Fruit fly (Drosophila melanogaster) whole organism, embryonic: Measurements from ENCODE around the gene CG42445.

Source experiments
- Adf1 ChIP-seq: fragments of 200-800 bp; sonication (Bioruptor generic); IDR thresholded peaks from 2 replicates; pipeline ENCODE4 v1.3.6; 2022; ENCODE audit warnings: missing biosample characterization, missing genetic modification characterization
- Antp ChIP-seq: fragments of 200-800 bp; sonication (Bioruptor generic); optimal IDR thresholded peaks from 3 replicates; lab custom pipeline; 2016; ENCODE audit warnings: missing biosample characterization, missing genetic modification characterization
- CG10462 ChIP-seq: fragments of 200-800 bp; sonication (Bioruptor generic); optimal IDR thresholded peaks from 2 replicates; lab custom pipeline; 2016; ENCODE audit warnings: missing biosample characterization, missing genetic modification characterization
- CG10654 ChIP-seq: fragments of 200-800 bp; sonication (Bioruptor generic); optimal IDR thresholded peaks from 2 replicates; lab custom pipeline; 2016; ENCODE audit warnings: missing biosample characterization, missing genetic modification characterization
- CG11456 ChIP-seq: fragments of 200-800 bp; sonication (Bioruptor generic); IDR thresholded peaks from 3 replicates; pipeline ENCODE4 v1.3.6; 2022; ENCODE audit warnings: missing biosample characterization, missing genetic modification characterization
- CG12155 ChIP-seq: fragments of 200-800 bp; sonication (Bioruptor generic); optimal IDR thresholded peaks from 3 replicates; lab custom pipeline; 2016; ENCODE audit warnings: missing biosample characterization, missing genetic modification characterization
- CG12391 ChIP-seq: fragments of 200-800 bp; sonication (Bioruptor generic); optimal IDR thresholded peaks from 3 replicates; lab custom pipeline; 2018; ENCODE audit warnings: missing biosample characterization, mild to moderate bottlenecking, missing genetic modification characterization, moderate library complexity
- CG12942 ChIP-seq: fragments of 200-800 bp; sonication (Bioruptor generic); optimal IDR thresholded peaks from 3 replicates; lab custom pipeline; 2016; ENCODE audit warnings: missing biosample characterization, missing genetic modification characterization
- CG14441 ChIP-seq: fragments of 200-800 bp; sonication (Bioruptor generic); IDR thresholded peaks from 2 replicates; pipeline ENCODE4 v1.3.6; 2022; ENCODE audit warnings: missing biosample characterization, missing genetic modification characterization
- CG1602 ChIP-seq: fragments of 200-800 bp; sonication (Bioruptor generic); optimal IDR thresholded peaks from 3 replicates; lab custom pipeline; 2016; ENCODE audit warnings: missing biosample characterization, missing genetic modification characterization
- CG2120 ChIP-seq: fragments of 200-800 bp; sonication (Bioruptor generic); optimal IDR thresholded peaks from 3 replicates; lab custom pipeline; 2016; ENCODE audit warnings: missing biosample characterization, missing genetic modification characterization
- CG31365 ChIP-seq: fragments of 200-800 bp; sonication (Bioruptor generic); optimal IDR thresholded peaks from 2 replicates; lab custom pipeline; 2018; ENCODE audit warnings: missing biosample characterization, mild to moderate bottlenecking, missing genetic modification characterization
- CG34376 ChIP-seq: fragments of 200-800 bp; sonication (Bioruptor generic); optimal IDR thresholded peaks from 2 replicates; lab custom pipeline; 2018; ENCODE audit warnings: missing biosample characterization, mild to moderate bottlenecking, missing genetic modification characterization
- CG3995 ChIP-seq: fragments of 200-800 bp; sonication (Bioruptor generic); optimal IDR thresholded peaks from 3 replicates; lab custom pipeline; 2016; ENCODE audit warnings: missing biosample characterization, missing genetic modification characterization
- CG5245 ChIP-seq: fragments of 200-800 bp; sonication (Bioruptor generic); optimal IDR thresholded peaks from 3 replicates; lab custom pipeline; 2016; ENCODE audit warnings: missing biosample characterization, missing genetic modification characterization
- CG8089 ChIP-seq: fragments of 200-800 bp; sonication (Bioruptor generic); optimal IDR thresholded peaks from 3 replicates; lab custom pipeline; 2016; ENCODE audit warnings: missing biosample characterization, missing genetic modification characterization
- CTCF ChIP-seq: fragments of 200-800 bp; sonication (Bioruptor generic); optimal IDR thresholded peaks from 2 replicates; lab custom pipeline; 2017; ENCODE audit warnings: missing biosample characterization, mild to moderate bottlenecking, missing genetic modification characterization, moderate library complexity
- Dbx ChIP-seq: fragments of 200-800 bp; sonication (Bioruptor generic); IDR thresholded peaks from 3 replicates; pipeline ENCODE4 v1.3.6; 2022; ENCODE audit warnings: missing biosample characterization, missing genetic modification characterization
- Dek ChIP-seq: fragments of 200-800 bp; sonication (Bioruptor generic); optimal IDR thresholded peaks from 3 replicates; lab custom pipeline; 2019; ENCODE audit warnings: missing biosample characterization, mild to moderate bottlenecking, missing genetic modification characterization, moderate library complexity
- Dip2 ChIP-seq: fragments of 200-800 bp; sonication (Bioruptor generic); IDR thresholded peaks from 2 replicates; pipeline ENCODE4 v1.3.6; 2022; ENCODE audit warnings: missing biosample characterization, missing genetic modification characterization
- Dll ChIP-seq: fragments of 200-800 bp; sonication (Bioruptor generic); IDR thresholded peaks from 4 replicates; pipeline ENCODE4 v1.3.6; 2022; ENCODE audit warnings: missing biosample characterization, missing genetic modification characterization; ENCODE audit not compliant: partially characterized antibody
- Ets97D ChIP-seq: fragments of 200-800 bp; sonication (Bioruptor generic); optimal IDR thresholded peaks from 3 replicates; lab custom pipeline; 2016; ENCODE audit warnings: missing biosample characterization, missing genetic modification characterization
- HLH3B ChIP-seq: fragments of 200-800 bp; sonication (Bioruptor generic); IDR thresholded peaks from 2 replicates; pipeline ENCODE4 v1.3.6; 2022; ENCODE audit warnings: missing biosample characterization, missing genetic modification characterization
- HLHmδ ChIP-seq: fragments of 200-800 bp; sonication (Bioruptor generic); optimal IDR thresholded peaks from 2 replicates; lab custom pipeline; 2018; ENCODE audit warnings: missing biosample characterization, mild to moderate bottlenecking, missing genetic modification characterization, moderate library complexity
- Hmr ChIP-seq: fragments of 200-800 bp; sonication (Bioruptor generic); optimal IDR thresholded peaks from 3 replicates; lab custom pipeline; 2017; ENCODE audit warnings: mild to moderate bottlenecking, missing biosample characterization, missing genetic modification reagents, missing genetic modification characterization
- Meics ChIP-seq: fragments of 200-800 bp; sonication (Bioruptor generic); optimal IDR thresholded peaks from 2 replicates; lab custom pipeline; 2017; ENCODE audit warnings: missing biosample characterization, mild to moderate bottlenecking, missing genetic modification characterization
- Mrtf ChIP-seq: fragments of 200-800 bp; sonication (Bioruptor generic); IDR thresholded peaks from 3 replicates; pipeline ENCODE4 v1.3.6; 2022; ENCODE audit warnings: missing biosample characterization, missing genetic modification characterization
- NK7.1 ChIP-seq: fragments of 200-800 bp; sonication (Bioruptor generic); optimal IDR thresholded peaks from 3 replicates; lab custom pipeline; 2016; ENCODE audit warnings: missing biosample characterization, missing genetic modification characterization
- Oaz ChIP-seq: fragments of 200-800 bp; sonication (Bioruptor generic); IDR thresholded peaks from 2 replicates; pipeline ENCODE4 v1.3.6; 2022; ENCODE audit warnings: missing biosample characterization, missing genetic modification characterization
- Rfx ChIP-seq: fragments of 200-800 bp; sonication (Bioruptor generic); IDR thresholded peaks from 2 replicates; pipeline ENCODE4 v1.3.6; 2022; ENCODE audit warnings: missing biosample characterization, missing genetic modification characterization
- Six4 ChIP-seq: fragments of 200-800 bp; sonication (Bioruptor generic); optimal IDR thresholded peaks from 2 replicates; lab custom pipeline; 2016; ENCODE audit warnings: missing biosample characterization, missing genetic modification characterization
- Ssrp ChIP-seq: fragments of 200-800 bp; sonication (Bioruptor generic); optimal IDR thresholded peaks from 2 replicates; lab custom pipeline; 2018; ENCODE audit warnings: missing biosample characterization, mild to moderate bottlenecking, missing genetic modification characterization, moderate library complexity
- ac ChIP-seq: fragments of 200-800 bp; sonication (Bioruptor generic); optimal IDR thresholded peaks from 3 replicates; lab custom pipeline; 2017; ENCODE audit warnings: missing biosample characterization, mild to moderate bottlenecking, missing genetic modification characterization
- ase ChIP-seq: fragments of 200-800 bp; sonication (Bioruptor generic); IDR thresholded peaks from 3 replicates; pipeline ENCODE4 v1.3.6; 2022; ENCODE audit warnings: missing biosample characterization, missing genetic modification characterization
- ato ChIP-seq: fragments of 200-800 bp; sonication (Bioruptor generic); IDR thresholded peaks from 2 replicates; pipeline ENCODE4 v1.3.6; 2022; ENCODE audit warnings: missing biosample characterization, missing genetic modification characterization; ENCODE audit not compliant: partially characterized antibody
- bab2 ChIP-seq: fragments of 200-800 bp; sonication (Bioruptor generic); optimal IDR thresholded peaks from 2 replicates; lab custom pipeline; 2016; ENCODE audit warnings: missing biosample characterization, missing genetic modification characterization
- ci ChIP-seq: fragments of 200-800 bp; sonication (Bioruptor generic); IDR thresholded peaks from 3 replicates; pipeline ENCODE4 v1.3.6; 2022; ENCODE audit warnings: missing biosample characterization, missing genetic modification characterization
- gfzf ChIP-seq: fragments of 200-800 bp; sonication (Bioruptor generic); optimal IDR thresholded peaks from 2 replicates; lab custom pipeline; 2016; ENCODE audit warnings: missing biosample characterization, mild to moderate bottlenecking, missing genetic modification characterization, moderate library complexity
- gro ChIP-seq: fragments of 200-800 bp; sonication (Bioruptor generic); optimal IDR thresholded peaks from 2 replicates; lab custom pipeline; 2016; ENCODE audit warnings: missing biosample characterization, missing genetic modification characterization
- hkb ChIP-seq, 2 experiments: fragments of 200-800 bp in 1 of 2; fragments of >200 bp in 1 of 2; sonication (Bioruptor generic) in 1 of 2; IDR thresholded peaks in 1 of 2; optimal IDR thresholded peaks in 1 of 2; 2 replicates each; pipeline versions ENCODE4 v1.3.6 to Lab custom; 2017 to 2022; ENCODE audit warnings: missing biosample characterization in 1 of 2, missing genetic modification characterization in 1 of 2
- kay ChIP-seq: fragments of 200-800 bp; sonication (Bioruptor generic); optimal IDR thresholded peaks from 2 replicates; lab custom pipeline; 2016; ENCODE audit warnings: missing biosample characterization, missing genetic modification characterization
- lola ChIP-seq, 3 experiments: fragments of >200 bp in 2 of 3; fragments of 200-800 bp in 1 of 3; sonication (Bioruptor generic) in 1 of 3; optimal IDR thresholded peaks; 2 replicates each; lab custom pipeline; 2017 to 2019; ENCODE audit warnings: missing biosample characterization in 3 of 3, missing genetic modification characterization in 3 of 3, mild to moderate bottlenecking in 1 of 3, moderate library complexity in 1 of 3
- luna ChIP-seq: fragments of 200-800 bp; sonication (Bioruptor generic); optimal IDR thresholded peaks from 2 replicates; lab custom pipeline; 2016; ENCODE audit warnings: missing biosample characterization, missing genetic modification characterization
- pho ChIP-seq: fragments of 200-800 bp; sonication (Bioruptor generic); optimal IDR thresholded peaks from 2 replicates; lab custom pipeline; 2016; ENCODE audit warnings: missing biosample characterization, missing genetic modification characterization
- sd ChIP-seq: fragments of 200-800 bp; sonication (Bioruptor generic); optimal IDR thresholded peaks from 3 replicates; lab custom pipeline; 2018; ENCODE audit warnings: missing biosample characterization, mild to moderate bottlenecking, missing genetic modification characterization, moderate library complexity
- sens ChIP-seq: fragments of 200-800 bp; sonication (Bioruptor generic); peaks from one replicate; lab custom pipeline; 2016; ENCODE audit warnings: missing biosample characterization, missing genetic modification characterization
- seq ChIP-seq: fragments of 200-800 bp; sonication (Bioruptor generic); IDR thresholded peaks from 2 replicates; pipeline ENCODE4 v1.3.6; 2022; ENCODE audit warnings: missing biosample characterization, missing genetic modification characterization
- tin ChIP-seq: fragments of 200-800 bp; sonication (Bioruptor generic); optimal IDR thresholded peaks from 3 replicates; lab custom pipeline; 2016; ENCODE audit warnings: missing biosample characterization, missing genetic modification characterization
- trem ChIP-seq: fragments of 200-800 bp; optimal IDR thresholded peaks from 3 replicates; lab custom pipeline; 2019; ENCODE audit warnings: missing biosample characterization, mild to moderate bottlenecking, missing genetic modification characterization, moderate library complexity
- zen ChIP-seq: fragments of 200-800 bp; sonication (Bioruptor generic); optimal IDR thresholded peaks from 3 replicates; lab custom pipeline; 2018; ENCODE audit warnings: missing biosample characterization, mild to moderate bottlenecking, missing genetic modification characterization, moderate library complexity

The CG42445 gene

DNA sequence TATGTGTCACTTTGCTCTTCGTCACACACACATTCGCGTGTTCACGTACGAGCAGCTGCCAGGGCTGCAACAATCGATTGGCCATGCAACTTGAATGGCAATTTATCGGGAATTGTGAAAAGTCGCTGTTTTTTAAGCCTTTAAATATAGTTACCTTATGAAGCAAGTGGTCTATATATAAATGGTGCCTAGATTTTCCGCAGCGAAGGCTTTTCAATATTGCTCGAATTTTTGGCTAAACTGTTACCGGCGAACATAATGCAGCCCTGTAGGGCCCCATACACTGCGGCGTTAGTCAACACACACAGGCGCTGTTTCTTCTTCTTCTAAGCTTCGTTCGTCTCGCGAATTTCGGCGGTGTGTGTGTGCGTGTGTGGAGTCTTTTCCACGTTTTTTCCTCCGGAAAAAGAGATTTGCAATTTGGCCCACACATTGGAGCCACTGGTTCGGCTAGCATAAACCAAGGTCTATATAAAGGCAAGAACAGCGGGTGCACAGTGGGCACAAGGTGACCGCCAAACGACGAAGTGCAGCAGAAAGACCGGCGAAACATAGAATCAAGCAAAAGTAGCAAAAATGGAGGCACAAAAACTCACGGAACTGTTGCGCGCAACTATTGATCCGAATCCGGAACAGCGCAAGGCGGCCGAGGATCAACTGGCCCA, 42.7 kb downstream of the CG42445 start, which contains the start of the genes Arp3 and msk (continued):
- peak; percentile 71 for TF ChIP-seq sd (tag; lab: Kevin White, UChicago)
- TF ChIP-seq CG5245: peak; percentile 78
- no peak for TF ChIP-seq Hmr
- peak; percentile 74 for TF ChIP-seq Meics
- TF ChIP-seq CG10654 (GFP tag; lab: Kevin White, UChicago): peak; percentile 88
- peak; percentile 78 for TF ChIP-seq luna
- TF ChIP-seq CG14441 (GFP tag; lab: Robert Waterston, UW): peak; percentile 64
- peak; percentile 80 for TF ChIP-seq CG12391 (tag; lab: Kevin White, UChicago)
- no peak for TF ChIP-seq ato (GFP tag; lab: Robert Waterston, UW)
- peak; percentile 83 for TF ChIP-seq trem (tag; lab: Kevin White, UChicago)
- peak; percentile 91 for TF ChIP-seq bab2 (GFP tag; lab: Kevin White, UChicago)
- TF ChIP-seq Dek (tag; lab: Kevin White, UChicago): peak; percentile 64
- no peak for TF ChIP-seq HLHmδ (GFP tag; lab: Kevin White, UChicago)
- no peak for TF ChIP-seq Dip2 (GFP tag; lab: Robert Waterston, UW)
- peak; percentile 86 for TF ChIP-seq CG12155 (GFP tag; lab: Kevin White, UChicago)
- TF ChIP-seq Oaz (GFP tag; lab: Robert Waterston, UW): 0 out of 2 replicates have a peak, but pooled peaks have one; percentile 37
- TF ChIP-seq CG31365 (tag; lab: Kevin White, UChicago): peak; percentile 16
- peak; percentile 82 for TF ChIP-seq Six4
- no peak for TF ChIP-seq seq (GFP tag; lab: Robert Waterston, UW)
- peak; percentile 95 for TF ChIP-seq Antp (GFP tag; lab: Kevin White, UChicago)
- TF ChIP-seq Ets97D: peak; percentile 96
- TF ChIP-seq tin: peak; percentile 89
- TF ChIP-seq hkb (optimal IDR thresholded peaks at IDR 0.05; lab: Kevin White, UChicago): peak; percentile 89
- peak; percentile 60; the same call in 1 of the 2 replicates for TF ChIP-seq hkb (GFP tag; IDR thresholded peaks at IDR 0.05; lab: Robert Waterston, UW)
- peak; percentile 92 for TF ChIP-seq pho
- peak; percentile 85 for TF ChIP-seq CG12942
- peak; percentile 86 for TF ChIP-seq CG34376
- TF ChIP-seq NK7.1 (GFP tag; lab: Kevin White, UChicago): peak; percentile 69
- peak; percentile 56 for TF ChIP-seq zen (tag; lab: Kevin White, UChicago)
- TF ChIP-seq lola (GFP tag; optimal IDR thresholded peaks at IDR 0.05; lab: Kevin White, UChicago): peak in 1 of 3 experiments; percentile 64
- TF ChIP-seq kay (GFP tag; lab: Kevin White, UChicago): peak; percentile 98
- peak; percentile 70; the same call in 2 of the 3 replicates for TF ChIP-seq ci (GFP tag; lab: Robert Waterston, UW)
- TF ChIP-seq ase (GFP tag; lab: Robert Waterston, UW): peak; percentile 48; the same call in 1 of the 3 replicates
- TF ChIP-seq CG8089: peak; percentile 79
- TF ChIP-seq Mrtf (GFP tag; lab: Robert Waterston, UW): peak; percentile 64; the same call in 2 of the 3 replicates
- TF ChIP-seq CG11456 (GFP tag; lab: Robert Waterston, UW): peak; percentile 83
- TF ChIP-seq Rfx (GFP tag; lab: Robert Waterston, UW): peak; percentile 86
- TF ChIP-seq CTCF: peak; percentile 32
- TF ChIP-seq Ssrp: peak; percentile 66
- peak; percentile 87 for TF ChIP-seq Dbx (GFP tag; lab: Robert Waterston, UW)
- peak; percentile 76 for TF ChIP-seq CG1602
- TF ChIP-seq HLH3B (GFP tag; lab: Robert Waterston, UW): peak; percentile 68
- peak; percentile 47 for TF ChIP-seq gfzf
- TF ChIP-seq gro (GFP tag; lab: Kevin White, UChicago): peak; percentile 94
- TF ChIP-seq ac (GFP tag; lab: Kevin White, UChicago): peak; percentile 13
- peak; percentile 97 for TF ChIP-seq sens (GFP tag; lab: Kevin White, UChicago)
- peak; percentile 93 for TF ChIP-seq CG2120 (GFP tag; lab: Kevin White, UChicago)
- TF ChIP-seq Adf1: peak; percentile 48
- peak; percentile 53; the same call in 2 of the 4 replicates for TF ChIP-seq Dll (GFP tag; lab: Robert Waterston, UW)
- TF ChIP-seq CG3995: peak; percentile 99
- no peak for TF ChIP-seq CG10462 (GFP tag; lab: Kevin White, UChicago)
